Worm (Caenorhabditis elegans): ENCODE results near the gene pgp-10.

Gene pgp-10

ce11 chrX:7158736-7159135, at the start of gene pgp-10:
Gene pgp-10 (plus strand): TSS chrX:7159036.
- no peak for TF ChIP-seq lsy-2 (tag; optimal IDR thresholded peaks at IDR 0.05)
- no peak for TF ChIP-seq ztf-1 (GFP tag; conservative IDR thresholded peaks at IDR 0.05)
- no peak for TF ChIP-seq unc-62 (GFP tag; optimal IDR thresholded peaks at IDR 0.05)
- TF ChIP-seq R02D3.7 (tag; optimal IDR thresholded peaks at IDR 0.05) = no peak
- no peak for TF ChIP-seq F13H6.1 (tag; optimal IDR thresholded peaks at IDR 0.05)
- no peak for TF ChIP-seq nhr-77 (tag; optimal IDR thresholded peaks at IDR 0.05)
- no peak for TF ChIP-seq mdl-1 (tag; optimal IDR thresholded peaks at IDR 0.05)
- TF ChIP-seq elt-1 (tag; optimal IDR thresholded peaks at IDR 0.05) = no peak
- TF ChIP-seq sma-3 (GFP tag; optimal IDR thresholded peaks at IDR 0.05) = no peak
- TF ChIP-seq nhr-25 (tag; optimal IDR thresholded peaks at IDR 0.05) = no peak
- TF ChIP-seq fos-1 (tag; optimal IDR thresholded peaks at IDR 0.05) = no peak
- TF ChIP-seq ZK546.5 (tag; optimal IDR thresholded peaks at IDR 0.05) = no peak
- no peak for TF ChIP-seq snpc-4 (tag; optimal IDR thresholded peaks at IDR 0.05)
- no peak for TF ChIP-seq mab-5 (tag; optimal IDR thresholded peaks at IDR 0.05)
- no peak for TF ChIP-seq alr-1 (tag; optimal IDR thresholded peaks at IDR 0.05)
- TF ChIP-seq ztf-4 (tag; optimal IDR thresholded peaks at IDR 0.05) = no peak

DNA sequence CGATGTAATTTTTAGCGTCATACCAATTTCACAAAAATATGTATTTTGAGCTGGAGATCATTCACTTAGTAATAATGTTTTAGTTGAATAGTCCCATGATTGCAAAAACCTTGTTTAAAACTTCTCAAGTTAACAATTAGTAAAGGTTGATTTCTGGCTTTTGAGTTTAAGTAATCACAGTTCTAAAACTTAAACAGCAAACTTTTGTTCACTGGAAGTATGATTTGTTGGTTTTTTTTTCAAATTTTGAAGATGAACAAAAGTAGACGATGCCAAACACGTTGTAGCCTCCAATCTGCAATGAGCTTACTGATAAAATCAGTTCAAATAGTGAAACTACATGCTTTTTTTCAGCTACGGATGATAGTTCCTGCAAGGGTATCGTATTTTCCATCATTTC, 46.2 kb upstream of the pgp-10 start, which contains the start of gene C36B7.1:
Gene C36B7.1, plus strand, starts transcription at position 301 of the 400 bp plus-strand sequence.
- TF ChIP-seq ceh-82 (tag; optimal IDR thresholded peaks at IDR 0.05) = no peak
- TF ChIP-seq lin-13 (GFP tag; optimal IDR thresholded peaks at IDR 0.05) = no peak
- no peak for TF ChIP-seq skn-1 (tag; optimal IDR thresholded peaks at IDR 0.05)
- TF ChIP-seq R02D3.7 (tag; optimal IDR thresholded peaks at IDR 0.05) = no peak
- no peak for TF ChIP-seq nhr-25 (tag; optimal IDR thresholded peaks at IDR 0.05)
- no peak for TF ChIP-seq nhr-6 (tag; optimal IDR thresholded peaks at IDR 0.05)

ce11 chrX:7116896-7117295, 41.9 kb upstream of the pgp-10 start, which contains the start of gene hen-1:
Gene hen-1 (minus strand): TSS chrX:7116996.
- TF ChIP-seq mbf-1 (tag; optimal IDR thresholded peaks at IDR 0.05) = no peak
- TF ChIP-seq lin-13 (GFP tag; optimal IDR thresholded peaks at IDR 0.05) = no peak
- TF ChIP-seq alr-1 (tag; optimal IDR thresholded peaks at IDR 0.05) = no peak
- no peak for TF ChIP-seq nhr-25 (tag; optimal IDR thresholded peaks at IDR 0.05)
- TF ChIP-seq ceh-82 (tag; optimal IDR thresholded peaks at IDR 0.05) = no peak
- TF ChIP-seq C34F6.9 (tag; optimal IDR thresholded peaks at IDR 0.05) = no peak
- TF ChIP-seq nhr-21 (tag; optimal IDR thresholded peaks at IDR 0.05) = no peak
- no peak for TF ChIP-seq dmd-4 (tag; optimal IDR thresholded peaks at IDR 0.05)
- no peak for TF ChIP-seq nhr-129 (tag; optimal IDR thresholded peaks at IDR 0.05)

- TF ChIP-seq elt-1 (tag; optimal IDR thresholded peaks at IDR 0.05) = no peak
- no peak for TF ChIP-seq unc-62 (GFP tag; optimal IDR thresholded peaks at IDR 0.05)
- no peak for TF ChIP-seq nhr-129 (tag; optimal IDR thresholded peaks at IDR 0.05)
- no peak for TF ChIP-seq sem-4 (tag; optimal IDR thresholded peaks at IDR 0.05)
- no peak for TF ChIP-seq sma-3 (GFP tag; optimal IDR thresholded peaks at IDR 0.05)
These were observed 36.2 kb upstream of the pgp-10 start for ce11 chrX:7122655-7123054.

DNA sequence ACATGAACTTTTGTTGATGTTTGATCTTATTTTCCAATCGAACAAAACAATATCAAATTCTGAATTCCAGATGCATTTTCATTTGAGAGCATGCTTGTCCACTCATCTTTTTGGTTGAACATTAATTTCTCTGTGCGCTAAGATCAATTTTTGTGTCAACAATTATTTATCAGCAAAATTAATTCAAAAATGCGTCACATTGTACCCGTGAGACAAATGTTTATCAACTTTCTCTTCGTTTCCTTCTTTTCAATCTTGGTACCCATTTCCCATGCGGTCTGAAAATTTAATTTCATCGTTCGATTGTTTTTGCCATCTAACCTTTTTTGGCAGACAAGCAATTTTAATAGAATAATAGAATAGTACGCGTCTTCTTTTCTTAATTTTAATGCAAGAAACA, 34.8 kb upstream of the pgp-10 start:
- TF ChIP-seq aly-2 (tag; optimal IDR thresholded peaks at IDR 0.05) = no peak
- TF ChIP-seq crh-2 (tag; optimal IDR thresholded peaks at IDR 0.05) = peak; percentile 9
- peak; percentile 67 for TF ChIP-seq fos-1 (tag; optimal IDR thresholded peaks at IDR 0.05)
- no peak for TF ChIP-seq alr-1 (tag; optimal IDR thresholded peaks at IDR 0.05)
- TF ChIP-seq gmeb-1 (tag; optimal IDR thresholded peaks at IDR 0.05) = no peak
- peak; percentile 3 for TF ChIP-seq skn-1 (tag; optimal IDR thresholded peaks at IDR 0.05)
- no peak for TF ChIP-seq lin-11 (tag; optimal IDR thresholded peaks at IDR 0.05)

ce11 chrX:7125178-7125577, 33.7 kb upstream of the pgp-10 start:
- no peak for TF ChIP-seq alr-1 (tag; optimal IDR thresholded peaks at IDR 0.05)
- peak; percentile 62 for TF ChIP-seq fos-1 (tag; optimal IDR thresholded peaks at IDR 0.05)

ce11 chrX:7126348-7126747, 32.5 kb upstream of the pgp-10 start, which contains the start of gene ist-1:
Gene ist-1 (plus strand): TSS chrX:7126648.
- no peak for TF ChIP-seq lin-13 (GFP tag; optimal IDR thresholded peaks at IDR 0.05)
